Worm (Caenorhabditis elegans) whole organism, L3 larva: ENCODE measurements around the gene F26A1.8.
A peak's percentile ranks its signal among the peaks of the same experiment; 100 is the strongest.

Source experiments
- R02D3.7 ChIP-seq: fragments of 150-350 bp; optimal IDR thresholded peaks from 2 replicates; lab custom pipeline; 2014; ENCODE audit warnings: missing biosample characterization, missing genetic modification characterization
- ZK546.5 ChIP-seq: sonication (generic microtip); optimal IDR thresholded peaks from 2 replicates; lab custom pipeline; 2017; ENCODE audit warnings: missing biosample characterization, missing genetic modification characterization
- aly-2 ChIP-seq: fragments of 150-350 bp; optimal IDR thresholded peaks from 2 replicates; lab custom pipeline; 2014; ENCODE audit warnings: missing biosample characterization, missing genetic modification characterization
- ama-1 ChIP-seq: fragments of 150-350 bp; optimal IDR thresholded peaks from 2 replicates; lab custom pipeline; 2018
- ceh-28 ChIP-seq: fragments of 150-350 bp; optimal IDR thresholded peaks from 2 replicates; lab custom pipeline; 2014; ENCODE audit warnings: missing biosample characterization, missing genetic modification reagents, missing genetic modification characterization
- ceh-9 ChIP-seq: sonication (generic microtip); optimal IDR thresholded peaks from 2 replicates; lab custom pipeline; 2018; ENCODE audit warnings: missing biosample characterization, missing genetic modification characterization
- egl-27 ChIP-seq: sonication (generic microtip); optimal IDR thresholded peaks from 4 replicates; lab custom pipeline; 2017; ENCODE audit warnings: missing biosample characterization, missing genetic modification reagents, missing genetic modification characterization
- elt-1 ChIP-seq: fragments of 150-350 bp; optimal IDR thresholded peaks from 2 replicates; lab custom pipeline; 2014; ENCODE audit warnings: missing biosample characterization, missing genetic modification characterization
- elt-2 ChIP-seq: sonication (generic microtip); optimal IDR thresholded peaks from 2 replicates; lab custom pipeline; 2016; ENCODE audit warnings: missing genetic modification reagents, mild to moderate bottlenecking, missing genetic modification characterization, missing compliant biosample characterization
- eor-1 ChIP-seq, 2 experiments: fragments of 150-350 bp; optimal IDR thresholded peaks; 2 replicates each; lab custom pipeline; 2014 to 2018; ENCODE audit warnings: missing biosample characterization in 2 of 2, missing genetic modification characterization in 2 of 2
- fkh-10 ChIP-seq: sonication (generic microtip); optimal IDR thresholded peaks from 2 replicates; lab custom pipeline; 2017; ENCODE audit warnings: missing biosample characterization, missing genetic modification reagents, missing genetic modification characterization
- fkh-2 ChIP-seq: fragments of 150-350 bp; optimal IDR thresholded peaks from 2 replicates; lab custom pipeline; 2014; ENCODE audit warnings: missing biosample characterization, missing genetic modification reagents, missing genetic modification characterization
- fos-1 ChIP-seq: fragments of 150-350 bp; optimal IDR thresholded peaks from 2 replicates; lab custom pipeline; 2014; ENCODE audit warnings: missing biosample characterization, missing genetic modification characterization
- lin-15B ChIP-seq: fragments of 150-350 bp; optimal IDR thresholded peaks from 2 replicates; lab custom pipeline; 2014; ENCODE audit warnings: missing biosample characterization, missing genetic modification characterization
- lin-39 ChIP-seq: fragments of 150-350 bp; optimal IDR thresholded peaks from 2 replicates; lab custom pipeline; 2018; ENCODE audit warnings: missing biosample characterization, missing genetic modification reagents, missing genetic modification characterization
- mml-1 ChIP-seq: fragments of 150-350 bp; sonication (generic microtip); optimal IDR thresholded peaks from 3 replicates; lab custom pipeline; 2014; ENCODE audit warnings: missing biosample characterization, missing genetic modification characterization
- nfya-1 ChIP-seq: sonication (generic microtip); optimal IDR thresholded peaks from 2 replicates; lab custom pipeline; 2017; ENCODE audit warnings: missing genetic modification characterization, mild to moderate bottlenecking, missing compliant biosample characterization, antibody characterized with exemption, moderate library complexity; ENCODE audit not compliant: insufficient read depth
- nhr-11 ChIP-seq: fragments of 150-350 bp; optimal IDR thresholded peaks from 2 replicates; lab custom pipeline; 2014; ENCODE audit warnings: missing biosample characterization, missing genetic modification characterization
- nhr-12 ChIP-seq: fragments of 150-350 bp; optimal IDR thresholded peaks from 2 replicates; lab custom pipeline; 2014; ENCODE audit warnings: missing biosample characterization, missing genetic modification characterization
- nhr-23 ChIP-seq: fragments of 150-350 bp; optimal IDR thresholded peaks from 2 replicates; lab custom pipeline; 2014; ENCODE audit warnings: missing biosample characterization, missing genetic modification reagents, missing genetic modification characterization
- nhr-237 ChIP-seq: fragments of 150-350 bp; optimal IDR thresholded peaks from 2 replicates; lab custom pipeline; 2014; ENCODE audit warnings: missing biosample characterization, missing genetic modification characterization
- nhr-25 ChIP-seq: sonication (generic microtip); optimal IDR thresholded peaks from 2 replicates; lab custom pipeline; 2017; ENCODE audit warnings: missing biosample characterization, missing genetic modification characterization
- nhr-28 ChIP-seq: fragments of 150-350 bp; optimal IDR thresholded peaks from 2 replicates; lab custom pipeline; 2014; ENCODE audit warnings: missing biosample characterization, missing genetic modification characterization
- nhr-43 ChIP-seq: sonication (generic microtip); optimal IDR thresholded peaks from 2 replicates; lab custom pipeline; 2016; ENCODE audit warnings: mild to moderate bottlenecking, missing genetic modification characterization, missing compliant biosample characterization; ENCODE audit not compliant: poor library complexity, severe bottlenecking
- nhr-67 ChIP-seq: fragments of 150-350 bp; optimal IDR thresholded peaks from 2 replicates; lab custom pipeline; 2014; ENCODE audit warnings: missing biosample characterization, missing genetic modification characterization
- nhr-76 ChIP-seq: fragments of 150-350 bp; sonication (generic microtip); optimal IDR thresholded peaks from 5 replicates; lab custom pipeline; 2014; ENCODE audit warnings: missing biosample characterization, missing genetic modification characterization
- nhr-77 ChIP-seq: fragments of 150-350 bp; optimal IDR thresholded peaks from 2 replicates; lab custom pipeline; 2014; ENCODE audit warnings: missing biosample characterization, missing genetic modification characterization
- sea-2 ChIP-seq: fragments of 150-350 bp; sonication (generic microtip); optimal IDR thresholded peaks from 4 replicates; lab custom pipeline; 2014; ENCODE audit warnings: missing biosample characterization, missing genetic modification reagents, missing genetic modification characterization
- skn-1 ChIP-seq: fragments of 150-350 bp; optimal IDR thresholded peaks from 2 replicates; lab custom pipeline; 2014; ENCODE audit warnings: missing biosample characterization, missing genetic modification characterization
- snpc-4 ChIP-seq: fragments of 150-350 bp; optimal IDR thresholded peaks from 2 replicates; lab custom pipeline; 2014; ENCODE audit warnings: missing biosample characterization, missing genetic modification characterization
- tbx-2 ChIP-seq: sonication (generic microtip); optimal IDR thresholded peaks from 2 replicates; lab custom pipeline; 2016; ENCODE audit warnings: mild to moderate bottlenecking, missing genetic modification characterization, missing compliant biosample characterization
- unc-39 ChIP-seq: sonication (generic microtip); optimal IDR thresholded peaks from 4 replicates; lab custom pipeline; 2017; ENCODE audit warnings: missing biosample characterization, missing genetic modification characterization
- unc-62 ChIP-seq: fragments of 150-350 bp; sonication (generic microtip); optimal IDR thresholded peaks from 4 replicates; lab custom pipeline; 2014; ENCODE audit warnings: missing biosample characterization, missing genetic modification reagents, missing genetic modification characterization
- zag-1 ChIP-seq: fragments of 150-350 bp; optimal IDR thresholded peaks from 2 replicates; lab custom pipeline; 2014; ENCODE audit warnings: missing biosample characterization, missing genetic modification characterization
- ztf-11 ChIP-seq: fragments of 150-350 bp; optimal IDR thresholded peaks from 2 replicates; lab custom pipeline; 2014; ENCODE audit warnings: missing biosample characterization, missing genetic modification characterization

F26A1.8 gene

ce11 chrIII:4863127-4863526 is 41.1 kb upstream of the F26A1.8 start, which contains the start of gene coq-8:
Gene coq-8, plus strand, starts transcription at chrIII:4863427.
- no peak for TF ChIP-seq ama-1 (lab: Kevin White, UChicago)
- TF ChIP-seq fos-1 (tag; lab: Kevin White, UChicago), result no peak
- no peak for TF ChIP-seq nhr-23 (tag; lab: Kevin White, UChicago)
- no peak for TF ChIP-seq nhr-25 (tag; lab: Kevin White, UChicago)
- no peak for TF ChIP-seq nhr-11
- TF ChIP-seq ztf-11 (tag; lab: Kevin White, UChicago), result no peak
- no peak for TF ChIP-seq ceh-28 (tag; lab: Kevin White, UChicago)
- TF ChIP-seq aly-2 (tag; lab: Kevin White, UChicago), result no peak
- no peak for TF ChIP-seq eor-1 (tag; optimal IDR thresholded peaks at IDR 0.05; lab: Kevin White, UChicago)
- TF ChIP-seq elt-2 (tag; lab: Kevin White, UChicago), result no peak
- no peak for TF ChIP-seq tbx-2 (tag; lab: Kevin White, UChicago)
- no peak for TF ChIP-seq nhr-237
- no peak for TF ChIP-seq R02D3.7
- no peak for TF ChIP-seq egl-27 (tag; lab: Kevin White, UChicago)

ce11 chrIII:4861744-4862401 is 39.8 kb upstream of the F26A1.8 start, which contains the start of the genes C35D10.10 and C35D10.5:
Gene C35D10.10, minus strand, starts transcription at chrIII:4861794.
Gene C35D10.5, plus strand, starts transcription at chrIII:4862351.
- peak; percentile 1 for TF ChIP-seq lin-15B (tag; lab: Kevin White, UChicago)
- TF ChIP-seq nhr-43 (tag; lab: Kevin White, UChicago), result no peak
- TF ChIP-seq, all 47 proteins: peak for 1

ce11 chrIII:4859039-4859438 is 37.0 kb upstream of the F26A1.8 start, which contains the start of gene C35D10.6:
Gene C35D10.6, plus strand, starts transcription at chrIII:4859339.
- TF ChIP-seq sea-2 (GFP tag; lab: Kevin White, UChicago) (no peak), lin-39 (no peak), nhr-76 (tag; lab: Kevin White, UChicago) (no peak), aly-2 (tag; lab: Kevin White, UChicago) (no peak), skn-1 (tag; lab: Kevin White, UChicago) (no peak), elt-2 (tag; lab: Kevin White, UChicago) (no peak), ceh-9 (tag; lab: Kevin White, UChicago) (no peak), nhr-77 (tag; lab: Kevin White, UChicago) (no peak), nhr-12 (tag; lab: Kevin White, UChicago) (no peak), nhr-28 (tag; lab: Kevin White, UChicago) (no peak), unc-39 (no peak), fkh-2 (tag; lab: Kevin White, UChicago) (no peak), egl-27 (tag; lab: Kevin White, UChicago) (no peak), nhr-25 (tag; lab: Kevin White, UChicago) (no peak), elt-1 (no peak), ceh-28 (tag; lab: Kevin White, UChicago) (no peak), ZK546.5 (no peak), zag-1 (tag; lab: Kevin White, UChicago) (no peak), nhr-43 (tag; lab: Kevin White, UChicago) (no peak)
- TF ChIP-seq, all 47 proteins: peak for 0

DNA sequence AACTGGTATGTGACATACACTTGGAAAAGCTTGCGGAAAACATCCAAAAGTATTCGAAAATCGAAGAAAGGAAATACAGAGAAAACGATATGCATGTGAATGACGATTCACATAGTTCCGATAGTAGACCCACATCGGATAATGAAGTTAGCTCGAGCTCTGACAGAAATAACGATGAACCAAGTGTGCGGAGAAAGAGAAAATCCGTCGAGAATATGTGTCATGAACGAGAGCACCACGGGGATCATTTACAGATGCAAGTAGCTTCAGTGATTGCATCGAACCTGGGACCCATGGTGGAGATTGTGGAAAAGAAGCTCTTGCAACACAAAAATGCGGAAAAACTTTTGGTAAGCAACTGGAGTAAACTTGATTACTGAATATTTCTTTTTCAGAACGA is 35.0 kb upstream of the F26A1.8 start:
- TF ChIP-seq elt-1 (no peak), ZK546.5 (no peak), egl-27 (tag; lab: Kevin White, UChicago) (no peak), snpc-4 (no peak), unc-62 (no peak), nhr-77 (tag; lab: Kevin White, UChicago) (no peak), nhr-11 (no peak), fkh-10 (GFP tag; lab: Kevin White, UChicago) (no peak), tbx-2 (tag; lab: Kevin White, UChicago) (no peak), nhr-67 (no peak), nhr-237 (no peak), ztf-11 (tag; lab: Kevin White, UChicago) (no peak), sea-2 (GFP tag; lab: Kevin White, UChicago) (no peak), nfya-1 (tag; lab: Kevin White, UChicago) (no peak), lin-39 (no peak), mml-1 (no peak)
